Worm (Caenorhabditis elegans): ENCODE data around the gene T15H9.5.

T15H9.5 gene

DNA sequence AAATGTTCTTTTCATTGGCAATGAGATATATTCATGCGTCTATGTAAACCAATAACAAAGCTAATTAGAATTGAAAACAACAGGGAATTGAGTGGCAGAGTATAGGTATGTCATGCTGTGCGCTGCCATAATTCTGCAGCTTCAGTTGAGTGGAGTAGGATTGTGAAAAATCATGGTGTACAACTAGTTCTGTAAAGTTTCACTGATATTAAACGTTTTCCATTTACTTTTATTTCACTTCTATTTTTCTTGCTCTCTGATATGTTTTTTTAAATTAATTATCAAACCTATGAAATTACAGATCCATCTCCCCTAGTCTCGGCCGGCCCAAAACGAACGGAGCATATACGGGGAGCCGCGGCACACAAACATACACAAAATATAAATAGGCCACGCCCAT is 35.6 kb downstream of the T15H9.5 start, which contains the start of gene exc-7:
Gene exc-7 (plus strand): TSS at position 301 of the 400 bp plus-strand sequence.
- TF ChIP-seq ztf-1 (GFP tag; conservative IDR thresholded peaks at IDR 0.05): no peak
- TF ChIP-seq unc-55 (GFP tag; optimal IDR thresholded peaks at IDR 0.05): no peak

DNA sequence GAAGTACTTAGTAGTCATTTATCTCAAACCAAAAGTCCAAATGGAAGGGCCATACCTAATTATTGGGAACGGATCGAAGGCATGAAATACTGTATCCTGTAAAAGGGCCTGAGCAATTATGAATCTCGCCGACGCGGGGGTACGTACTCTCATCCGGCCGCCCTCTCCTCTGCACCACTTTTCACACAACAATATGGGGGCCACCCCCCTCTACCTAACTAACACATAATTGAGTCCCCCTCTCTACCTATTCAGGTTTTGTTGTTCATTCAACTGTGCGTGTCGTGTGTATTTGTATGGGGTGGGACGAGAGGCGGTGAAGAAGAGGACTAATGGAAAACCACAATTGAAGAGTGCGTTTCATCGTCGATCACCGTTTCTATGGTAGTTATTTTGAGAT is 36.8 kb downstream of the T15H9.5 start:
- no peak for TF ChIP-seq lin-13 (GFP tag; optimal IDR thresholded peaks at IDR 0.05)
- no peak for TF ChIP-seq crh-2 (tag; optimal IDR thresholded peaks at IDR 0.05)
- TF ChIP-seq nhr-25 (tag; optimal IDR thresholded peaks at IDR 0.05): no peak
- no peak for TF ChIP-seq unc-62 (GFP tag; optimal IDR thresholded peaks at IDR 0.05)
- TF ChIP-seq nhr-10 (tag; optimal IDR thresholded peaks at IDR 0.05): no peak
- peak; percentile 8 for TF ChIP-seq nhr-129 (tag; optimal IDR thresholded peaks at IDR 0.05)
- no peak for TF ChIP-seq blmp-1 (tag; optimal IDR thresholded peaks at IDR 0.05; ENCODE audit: insufficient read depth)

DNA sequence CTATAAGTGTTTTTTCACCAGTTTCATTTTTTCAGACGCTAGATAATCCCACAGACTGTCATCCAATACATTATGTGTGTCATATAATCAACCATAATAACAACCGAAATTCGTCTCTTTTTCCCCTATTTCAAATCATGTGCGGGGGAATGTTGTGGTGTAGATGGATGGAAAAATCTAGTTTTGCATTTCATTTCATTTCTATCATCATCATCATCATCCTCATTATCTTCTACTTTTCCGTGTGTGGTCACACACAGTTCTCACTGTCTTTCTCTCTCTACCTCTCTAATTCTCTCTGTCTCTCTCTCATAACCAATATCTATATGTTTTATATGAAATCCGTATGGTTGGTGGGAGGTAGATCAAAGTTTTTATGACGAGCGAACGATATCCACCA is 37.8 kb downstream of the T15H9.5 start:
- TF ChIP-seq ama-1 (optimal IDR thresholded peaks at IDR 0.05) (no peak), nhr-129 (tag; optimal IDR thresholded peaks at IDR 0.05) (peak; percentile 17), F13H6.1 (tag; optimal IDR thresholded peaks at IDR 0.05) (no peak), nhr-6 (tag; optimal IDR thresholded peaks at IDR 0.05) (no peak), nhr-11 (tag; optimal IDR thresholded peaks at IDR 0.05) (no peak), nhr-10 (tag; optimal IDR thresholded peaks at IDR 0.05) (no peak), sem-4 (tag; optimal IDR thresholded peaks at IDR 0.05) (no peak), fos-1 (tag; optimal IDR thresholded peaks at IDR 0.05) (no peak), nhr-25 (tag; optimal IDR thresholded peaks at IDR 0.05) (peak; percentile 4), nhr-21 (tag; optimal IDR thresholded peaks at IDR 0.05) (peak; percentile 31), elt-3 (tag; optimal IDR thresholded peaks at IDR 0.05) (no peak), lin-39 (tag; optimal IDR thresholded peaks at IDR 0.05) (no peak), unc-62 (GFP tag; optimal IDR thresholded peaks at IDR 0.05) (no peak), mab-5 (tag; optimal IDR thresholded peaks at IDR 0.05) (no peak), peb-1 (tag; optimal IDR thresholded peaks at IDR 0.05) (no peak), lsy-2 (tag; optimal IDR thresholded peaks at IDR 0.05) (no peak), ztf-1 (GFP tag; conservative IDR thresholded peaks at IDR 0.05) (no peak)

DNA sequence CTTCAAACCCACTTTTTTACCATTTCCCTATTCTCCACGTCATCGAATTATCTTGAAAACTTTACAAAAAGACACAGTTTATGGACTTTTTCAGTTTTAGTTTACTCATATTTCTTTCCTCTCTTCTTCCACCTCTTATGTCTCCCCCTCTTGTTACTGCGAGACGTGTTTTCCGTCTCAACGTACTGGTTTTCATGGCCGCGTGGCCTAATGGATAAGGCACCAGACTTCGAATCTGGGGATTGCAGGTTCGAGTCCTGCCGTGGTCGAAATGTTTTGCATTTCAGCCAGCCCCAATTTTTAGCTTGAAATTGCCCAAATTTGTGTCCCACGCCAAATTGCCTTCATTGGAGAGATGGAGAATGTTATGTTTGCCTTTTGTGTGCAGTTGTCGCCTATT is 45.2 kb downstream of the T15H9.5 start:
- TF ChIP-seq sma-9 (GFP tag; optimal IDR thresholded peaks at IDR 0.05): peak; percentile 58
- no peak for TF ChIP-seq sma-9 (tag; optimal IDR thresholded peaks at IDR 0.05)
- peak; percentile 32 for TF ChIP-seq gmeb-1 (tag; optimal IDR thresholded peaks at IDR 0.05)
- peak; percentile 18 for TF ChIP-seq nhr-21 (tag; optimal IDR thresholded peaks at IDR 0.05)
- TF ChIP-seq nhr-25 (tag; optimal IDR thresholded peaks at IDR 0.05): peak; percentile 58
- no peak for TF ChIP-seq elt-3 (tag; optimal IDR thresholded peaks at IDR 0.05)
- no peak for TF ChIP-seq skn-1 (tag; optimal IDR thresholded peaks at IDR 0.05)
- peak; percentile 40 for TF ChIP-seq crh-2 (tag; optimal IDR thresholded peaks at IDR 0.05)
- peak; percentile 37 for TF ChIP-seq unc-55 (GFP tag; optimal IDR thresholded peaks at IDR 0.05)
- TF ChIP-seq C34F6.9 (tag; optimal IDR thresholded peaks at IDR 0.05): no peak
- peak; percentile 17 for TF ChIP-seq lin-13 (GFP tag; optimal IDR thresholded peaks at IDR 0.05)
- no peak for TF ChIP-seq ztf-4 (tag; optimal IDR thresholded peaks at IDR 0.05)
- peak; percentile 68 for TF ChIP-seq nhr-129 (tag; optimal IDR thresholded peaks at IDR 0.05)
- TF ChIP-seq zag-1 (tag; optimal IDR thresholded peaks at IDR 0.05): peak; percentile 10
- peak; percentile 51 for TF ChIP-seq egl-27 (tag; optimal IDR thresholded peaks at IDR 0.05)
- peak; percentile 22 for TF ChIP-seq fos-1 (tag; optimal IDR thresholded peaks at IDR 0.05)
- no peak for TF ChIP-seq elt-1 (tag; optimal IDR thresholded peaks at IDR 0.05)
- peak; percentile 26 for TF ChIP-seq nhr-11 (tag; optimal IDR thresholded peaks at IDR 0.05)
- TF ChIP-seq lsy-2 (tag; optimal IDR thresholded peaks at IDR 0.05): peak; percentile 40 to 44
- TF ChIP-seq F13H6.1 (tag; optimal IDR thresholded peaks at IDR 0.05): peak; percentile 22
- TF ChIP-seq ama-1 (optimal IDR thresholded peaks at IDR 0.05): no peak
- TF ChIP-seq R02D3.7 (tag; optimal IDR thresholded peaks at IDR 0.05): no peak
- TF ChIP-seq peb-1 (tag; optimal IDR thresholded peaks at IDR 0.05): no peak
- TF ChIP-seq blmp-1 (tag; optimal IDR thresholded peaks at IDR 0.05; ENCODE audit: insufficient read depth): no peak
- no peak for TF ChIP-seq unc-62 (GFP tag; optimal IDR thresholded peaks at IDR 0.05)
- TF ChIP-seq lin-11 (tag; optimal IDR thresholded peaks at IDR 0.05): peak; percentile 25
- TF ChIP-seq sma-3 (GFP tag; optimal IDR thresholded peaks at IDR 0.05): peak; percentile 46
- no peak for TF ChIP-seq ceh-16 (tag; optimal IDR thresholded peaks at IDR 0.05)

DNA sequence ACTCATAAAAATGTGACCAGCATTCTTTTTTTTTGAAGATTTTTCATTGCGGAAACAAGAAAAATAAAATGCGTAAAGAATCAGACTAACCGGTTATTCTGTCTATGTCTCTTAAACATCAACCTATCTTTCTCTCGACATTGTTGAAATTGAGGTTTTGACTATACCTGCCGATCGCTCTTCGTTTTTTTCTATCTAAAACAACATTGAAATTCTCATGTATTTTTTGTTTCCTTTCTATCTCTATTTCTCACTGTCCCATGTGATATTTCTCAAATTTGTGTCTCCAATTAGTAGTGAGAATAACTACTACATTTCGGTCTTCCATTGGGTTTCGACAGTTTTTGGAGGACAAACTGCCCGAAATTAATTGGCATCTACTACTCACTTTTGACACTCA is 50.4 kb downstream of the T15H9.5 start:
- TF ChIP-seq ceh-16 (tag; optimal IDR thresholded peaks at IDR 0.05): peak; percentile 18
- no peak for TF ChIP-seq unc-55 (GFP tag; optimal IDR thresholded peaks at IDR 0.05)
- no peak for TF ChIP-seq nhr-237 (tag; optimal IDR thresholded peaks at IDR 0.05)
- peak; percentile 76 for TF ChIP-seq nhr-25 (tag; optimal IDR thresholded peaks at IDR 0.05)
- TF ChIP-seq sma-9 (GFP tag; optimal IDR thresholded peaks at IDR 0.05): peak; percentile 43
- TF ChIP-seq sma-9 (tag; optimal IDR thresholded peaks at IDR 0.05): no peak
- TF ChIP-seq nhr-6 (tag; optimal IDR thresholded peaks at IDR 0.05): peak; percentile 44
- peak; percentile 9 for TF ChIP-seq nhr-129 (tag; optimal IDR thresholded peaks at IDR 0.05)
- no peak for TF ChIP-seq mbf-1 (tag; optimal IDR thresholded peaks at IDR 0.05)
- peak; percentile 55 for TF ChIP-seq blmp-1 (tag; optimal IDR thresholded peaks at IDR 0.05; ENCODE audit: insufficient read depth)
- no peak for TF ChIP-seq snpc-4 (tag; optimal IDR thresholded peaks at IDR 0.05)

All from whole organism, L2 larva.